Worm (Caenorhabditis elegans): Measurements from ENCODE around the gene gcy-33.

DNA sequence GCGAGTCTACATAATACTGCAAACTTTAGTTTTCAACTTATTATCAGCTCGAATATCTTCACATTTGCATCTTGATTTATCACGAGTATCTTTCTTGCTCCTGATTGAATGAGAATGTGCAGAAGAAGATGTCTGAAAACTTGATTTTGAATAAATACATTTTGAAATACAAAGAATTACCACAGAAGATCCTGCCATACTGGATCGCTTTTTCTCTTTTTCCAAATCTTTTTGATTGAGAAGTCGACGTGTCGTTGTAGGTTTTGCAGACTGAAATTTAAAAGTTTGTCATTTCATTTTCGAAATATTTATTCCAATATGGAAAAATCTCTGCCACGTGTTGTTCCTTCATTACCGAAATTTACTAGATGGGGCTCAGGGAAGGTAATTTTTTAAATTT, 5.7 kb downstream of the gcy-33 start, which contains the start of gene C52E4.12:
- TF ChIP-seq lsy-2 (tag; optimal IDR thresholded peaks at IDR 0.05), result no peak
- no peak for TF ChIP-seq unc-39 (tag; optimal IDR thresholded peaks at IDR 0.05)
- no peak for TF ChIP-seq bed-3 (GFP tag; optimal IDR thresholded peaks at IDR 0.05)
- no peak for TF ChIP-seq nhr-12 (tag; optimal IDR thresholded peaks at IDR 0.05)
- TF ChIP-seq elt-3 (tag; optimal IDR thresholded peaks at IDR 0.05), result no peak
- TF ChIP-seq nhr-237 (tag; optimal IDR thresholded peaks at IDR 0.05), result no peak
- no peak for TF ChIP-seq ces-1 (GFP tag; optimal IDR thresholded peaks at IDR 0.05)
- TF ChIP-seq blmp-1 (tag; optimal IDR thresholded peaks at IDR 0.05), result no peak
- TF ChIP-seq mab-5 (tag; optimal IDR thresholded peaks at IDR 0.05), result no peak
- no peak for TF ChIP-seq lin-13 (tag; optimal IDR thresholded peaks at IDR 0.05)
- TF ChIP-seq nhr-76 (tag; optimal IDR thresholded peaks at IDR 0.05), result no peak
- no peak for TF ChIP-seq snpc-4 (tag; optimal IDR thresholded peaks at IDR 0.05)
- no peak for TF ChIP-seq elt-1 (tag; optimal IDR thresholded peaks at IDR 0.05; ENCODE audit: borderline replicate concordance, insufficient read depth)

Data from whole organism, mixed stage, embryonic.